Worm (Caenorhabditis elegans): ENCODE results near the gene F43H9.3.

F43H9.3 gene

ce11 chrV:8025259-8025658 lies 519 bp upstream of the F43H9.3 start:
- TF ChIP-seq nhr-11 (tag; optimal IDR thresholded peaks at IDR 0.05) (no peak), hlh-15 (tag; optimal IDR thresholded peaks at IDR 0.05) (no peak), elt-4 (tag; optimal IDR thresholded peaks at IDR 0.05) (no peak), unc-55 (GFP tag; optimal IDR thresholded peaks at IDR 0.05) (no peak), ceh-34 (tag; optimal IDR thresholded peaks at IDR 0.05) (no peak), ceh-30 (tag; optimal IDR thresholded peaks at IDR 0.05) (no peak), gmeb-2 (tag; optimal IDR thresholded peaks at IDR 0.05) (no peak), K02D7.2 (tag; optimal IDR thresholded peaks at IDR 0.05) (no peak), lin-11 (tag; optimal IDR thresholded peaks at IDR 0.05) (no peak), K09A11.1 (tag; optimal IDR thresholded peaks at IDR 0.05; ENCODE audit: insufficient read depth) (no peak), pax-1 (tag; optimal IDR thresholded peaks at IDR 0.05) (no peak), rnt-1 (tag; optimal IDR thresholded peaks at IDR 0.05) (no peak), ztf-16 (tag; optimal IDR thresholded peaks at IDR 0.05) (no peak), ttx-3 (tag; optimal IDR thresholded peaks at IDR 0.05) (no peak), sdc-2 (tag; optimal IDR thresholded peaks at IDR 0.05) (no peak), lim-6 (tag; optimal IDR thresholded peaks at IDR 0.05) (no peak), hlh-30 (tag; optimal IDR thresholded peaks at IDR 0.05; ENCODE audit: insufficient read depth) (no peak), T23F11.4 (GFP tag; optimal IDR thresholded peaks at IDR 0.05) (no peak), ceh-22 (tag; optimal IDR thresholded peaks at IDR 0.05) (no peak), C08G9.2 (tag; optimal IDR thresholded peaks at IDR 0.05) (no peak)

- TF ChIP-seq elt-4 (tag; optimal IDR thresholded peaks at IDR 0.05), result no peak
- no peak for TF ChIP-seq ceh-48 (tag; optimal IDR thresholded peaks at IDR 0.05)
- no peak for TF ChIP-seq mec-3 (tag; optimal IDR thresholded peaks at IDR 0.05; ENCODE audit: borderline replicate concordance)
- no peak for TF ChIP-seq pros-1 (tag; optimal IDR thresholded peaks at IDR 0.05)
- no peak for TF ChIP-seq ahr-1 (tag; optimal IDR thresholded peaks at IDR 0.05)
- no peak for TF ChIP-seq hlh-30 (tag; optimal IDR thresholded peaks at IDR 0.05; ENCODE audit: insufficient read depth)
- TF ChIP-seq lim-6 (tag; optimal IDR thresholded peaks at IDR 0.05), result no peak
- no peak for TF ChIP-seq odd-2 (tag; optimal IDR thresholded peaks at IDR 0.05)
- no peak for TF ChIP-seq ceh-24 (tag; optimal IDR thresholded peaks at IDR 0.05)
Measured at ce11 chrV:8022040-8022439, 2.7 kb downstream of the F43H9.3 start, which contains the start of gene ech-3. Gene ech-3 (plus strand): TSS chrV:8022217.

- TF ChIP-seq hlh-30 (tag; optimal IDR thresholded peaks at IDR 0.05; ENCODE audit: insufficient read depth) (peak; percentile 18), mec-3 (tag; optimal IDR thresholded peaks at IDR 0.05; ENCODE audit: borderline replicate concordance) (no peak)
Measured at ce11 chrV:8019783-8020182, 5.0 kb downstream of the F43H9.3 start.

- TF ChIP-seq unc-86 (tag; optimal IDR thresholded peaks at IDR 0.05) (no peak), ceh-6 (GFP tag; optimal IDR thresholded peaks at IDR 0.05) (no peak), pax-1 (tag; optimal IDR thresholded peaks at IDR 0.05) (no peak), ztf-16 (tag; optimal IDR thresholded peaks at IDR 0.05) (no peak), mec-3 (tag; optimal IDR thresholded peaks at IDR 0.05; ENCODE audit: borderline replicate concordance) (no peak), hlh-8 (tag; optimal IDR thresholded peaks at IDR 0.05) (no peak), madf-2 (tag; optimal IDR thresholded peaks at IDR 0.05) (no peak), ama-1 (optimal IDR thresholded peaks at IDR 0.05) (no peak), tbx-2 (tag; optimal IDR thresholded peaks at IDR 0.05) (no peak), nfya-1 (tag; optimal IDR thresholded peaks at IDR 0.05) (no peak), ceh-48 (tag; optimal IDR thresholded peaks at IDR 0.05) (no peak), lin-11 (tag; optimal IDR thresholded peaks at IDR 0.05) (no peak), ceh-14 (tag; optimal IDR thresholded peaks at IDR 0.05) (no peak), ceh-31 (tag; optimal IDR thresholded peaks at IDR 0.05) (no peak)
Measured at ce11 chrV:8018919-8019318, 5.8 kb downstream of the F43H9.3 start.

- TF ChIP-seq elt-2 (tag; optimal IDR thresholded peaks at IDR 0.05) (peak; percentile 97), C38D4.7 (GFP tag; optimal IDR thresholded peaks at IDR 0.05) (no peak)
Measured at ce11 chrV:8017924-8018323, 6.8 kb downstream of the F43H9.3 start.
